Worm (Caenorhabditis elegans) whole organism, L4 larva: ENCODE data around the gene smu-2.

Experiments
- ceh-44 ChIP-seq: fragments of 200-800 bp; sonication (Bioruptor generic); IDR thresholded peaks from 2 replicates; pipeline ENCODE4 v1.3.6; 2022; ENCODE audit warnings: missing genetic modification reagents, missing genetic modification characterization, missing compliant biosample characterization
- lin-15B ChIP-seq: fragments of 150-350 bp; sonication (generic microtip); optimal IDR thresholded peaks from 3 replicates; lab custom pipeline; 2014; ENCODE audit warnings: missing biosample characterization, missing genetic modification characterization
- zag-1 ChIP-seq: fragments of 150-350 bp; optimal IDR thresholded peaks from 2 replicates; lab custom pipeline; 2014; ENCODE audit warnings: missing biosample characterization, missing genetic modification characterization
- ztf-11 ChIP-seq: fragments of 150-350 bp; optimal IDR thresholded peaks from 2 replicates; lab custom pipeline; 2014; ENCODE audit warnings: missing biosample characterization, missing genetic modification characterization

- no peak for TF ChIP-seq ceh-44 (GFP tag; lab: Robert Waterston, UW)
- no peak for TF ChIP-seq zag-1 (tag; lab: Kevin White, UChicago)
- no peak for TF ChIP-seq lin-15B (tag; lab: Kevin White, UChicago)
- TF ChIP-seq ztf-11 = no peak
These were observed 46.0 kb downstream of the smu-2 start, which contains the start of gene ncs-6 for ce11 chrII:3528256-3528655.
